Worm (Caenorhabditis elegans) whole organism, midembryonic: ENCODE results near the gene clec-187.

Experiments
- T22C8.4 ChIP-seq: fragments of 200-800 bp; sonication (Bioruptor generic); IDR thresholded peaks from 2 replicates; pipeline ENCODE4 v1.3.6; 2022; ENCODE audit warnings: missing genetic modification characterization, missing compliant biosample characterization
- cog-1 ChIP-seq: sonication (generic microtip); optimal IDR thresholded peaks from 2 replicates; lab custom pipeline; 2016; ENCODE audit warnings: missing genetic modification characterization, missing compliant biosample characterization
- flt-1 ChIP-seq: fragments of 200-800 bp; sonication (Bioruptor generic); IDR thresholded peaks from 2 replicates; pipeline ENCODE4 v1.3.6; 2022; ENCODE audit warnings: missing genetic modification characterization, missing compliant biosample characterization
- klf-2 ChIP-seq: fragments of 200-800 bp; sonication (Bioruptor generic); conservative IDR thresholded peaks from 2 replicates; pipeline ENCODE4 v1.3.6; 2022; ENCODE audit warnings: missing genetic modification reagents, missing genetic modification characterization, missing compliant biosample characterization
- med-1 ChIP-seq: sonication (generic microtip); optimal IDR thresholded peaks from 2 replicates; lab custom pipeline; 2017; ENCODE audit warnings: missing genetic modification characterization, mild to moderate bottlenecking, missing compliant biosample characterization, antibody characterized with exemption, missing genetic modification reagents; ENCODE audit not compliant: insufficient read depth
- ref-1 ChIP-seq: fragments of 200-800 bp; sonication (Bioruptor generic); conservative IDR thresholded peaks from 2 replicates; pipeline ENCODE4 v1.3.6; 2022; ENCODE audit warnings: missing genetic modification reagents, missing genetic modification characterization, missing compliant biosample characterization
- tab-1 ChIP-seq: fragments of 200-800 bp; sonication (Bioruptor generic); IDR thresholded peaks from 2 replicates; pipeline ENCODE4 v1.3.6; 2022; ENCODE audit warnings: missing genetic modification characterization, missing compliant biosample characterization
- ztf-23 ChIP-seq: fragments of 200-800 bp; sonication (Bioruptor generic); IDR thresholded peaks from 2 replicates; pipeline ENCODE4 v1.3.6; 2022; ENCODE audit warnings: missing genetic modification reagents, missing genetic modification characterization, missing compliant biosample characterization
- ztf-29 ChIP-seq: fragments of 200-800 bp; sonication (Bioruptor generic); IDR thresholded peaks from 2 replicates; pipeline ENCODE4 v1.3.6; 2022; ENCODE audit warnings: missing genetic modification reagents, missing genetic modification characterization, missing compliant biosample characterization

Gene clec-187

DNA sequence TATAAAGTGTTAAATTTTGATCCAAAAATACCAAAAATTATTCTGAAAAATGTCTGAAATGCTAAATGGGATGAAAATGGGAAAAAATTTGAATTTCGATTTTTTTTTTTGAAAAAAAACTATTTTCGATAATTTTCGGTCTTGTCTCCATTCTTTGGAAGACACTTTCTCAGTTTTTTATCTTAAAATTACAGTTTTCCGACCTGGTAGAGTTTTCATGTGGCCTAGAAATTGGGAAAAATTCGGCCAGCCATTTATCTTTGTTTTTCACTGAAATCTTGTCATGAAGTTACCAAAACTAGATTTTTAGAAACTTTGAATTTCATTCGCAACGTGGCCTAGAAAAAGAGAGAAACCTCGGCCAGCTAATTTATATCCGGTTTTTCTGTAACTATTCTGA is 30.4 kb downstream of the clec-187 start:
- TF ChIP-seq tab-1 (GFP tag; lab: Robert Waterston, UW) (no peak), cog-1 (tag; lab: Kevin White, UChicago) (no peak), T22C8.4 (no peak), med-1 (GFP tag; lab: Kevin White, UChicago) (no peak), ref-1 (GFP tag; lab: Robert Waterston, UW) (no peak)

DNA sequence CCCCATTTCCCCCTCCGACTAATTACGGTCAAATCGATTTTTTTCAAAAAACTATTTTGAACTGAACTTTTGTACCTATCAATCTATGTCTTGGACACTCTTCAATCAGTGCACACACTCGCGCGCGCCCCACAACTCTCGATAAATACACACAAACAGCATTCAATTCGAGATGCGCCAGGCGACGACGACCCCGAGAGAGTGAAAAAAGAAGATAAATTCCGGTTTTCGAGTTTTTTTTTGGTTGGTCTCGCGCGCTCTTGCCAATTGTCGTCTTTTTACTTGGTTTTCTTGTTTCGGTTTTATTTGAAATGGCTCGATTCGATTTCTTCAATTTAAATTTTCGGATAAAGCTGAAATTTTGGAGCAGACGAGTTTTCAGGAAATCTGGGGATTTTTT is 30.9 kb downstream of the clec-187 start:
- TF ChIP-seq tab-1 (GFP tag; lab: Robert Waterston, UW): no peak
- no peak for TF ChIP-seq ztf-29 (GFP tag; lab: Robert Waterston, UW)
- no peak for TF ChIP-seq med-1 (GFP tag; lab: Kevin White, UChicago)
- TF ChIP-seq cog-1 (tag; lab: Kevin White, UChicago): no peak
- no peak for TF ChIP-seq T22C8.4
- TF ChIP-seq ref-1 (GFP tag; lab: Robert Waterston, UW): no peak
- no peak for TF ChIP-seq klf-2 (GFP tag; lab: Robert Waterston, UW)
- TF ChIP-seq flt-1 (GFP tag; lab: Robert Waterston, UW): no peak
- TF ChIP-seq ztf-23 (GFP tag; lab: Robert Waterston, UW): no peak

DNA sequence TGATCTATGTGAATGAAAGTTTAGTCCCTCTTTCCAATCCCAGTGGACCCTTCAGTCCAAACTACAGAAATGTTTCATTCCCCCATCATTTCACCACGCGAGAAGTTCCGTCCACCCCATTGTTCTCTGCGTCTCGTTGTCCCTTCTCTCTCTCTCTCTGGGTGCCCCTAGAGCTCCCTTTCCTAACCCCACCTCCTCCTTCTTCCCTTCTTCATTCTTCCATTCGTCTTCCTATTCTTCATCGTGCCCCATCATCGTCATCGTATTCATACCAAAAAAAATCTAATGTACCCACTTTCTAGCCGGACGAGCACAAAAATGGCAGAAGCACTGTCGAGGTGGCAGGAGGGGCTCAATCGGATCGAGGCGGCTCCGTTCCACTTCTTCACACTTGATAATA is 35.1 kb downstream of the clec-187 start, which contains the start of gene M02B1.3:
Gene M02B1.3, plus strand, starts transcription at position 301 of the 400 bp plus-strand sequence.
- TF ChIP-seq ztf-23 (GFP tag; lab: Robert Waterston, UW) (no peak), cog-1 (tag; lab: Kevin White, UChicago) (no peak), ztf-29 (GFP tag; lab: Robert Waterston, UW) (no peak), T22C8.4 (no peak)

DNA sequence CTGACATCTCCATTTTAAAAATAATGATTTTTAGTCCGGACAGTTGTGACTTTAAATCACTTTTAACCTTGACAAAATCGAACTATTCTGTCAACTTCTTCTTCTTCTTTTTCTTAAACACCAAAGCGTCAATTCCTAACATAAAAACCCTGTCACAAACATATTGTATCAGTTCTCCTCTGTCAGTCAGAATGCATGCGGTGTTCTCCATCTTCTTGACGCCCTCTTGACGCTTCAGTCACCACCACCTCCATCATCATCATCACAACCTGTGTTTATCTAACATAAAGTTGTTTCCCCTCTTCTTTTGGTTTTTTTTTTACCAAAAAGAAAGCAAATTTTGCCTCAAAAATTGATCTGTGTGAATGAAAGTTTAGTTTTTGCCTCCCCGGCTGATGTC is 35.9 kb downstream of the clec-187 start:
- no peak for TF ChIP-seq ref-1 (GFP tag; lab: Robert Waterston, UW)
- TF ChIP-seq flt-1 (GFP tag; lab: Robert Waterston, UW): no peak
- TF ChIP-seq klf-2 (GFP tag; lab: Robert Waterston, UW): no peak
- no peak for TF ChIP-seq cog-1 (tag; lab: Kevin White, UChicago)
- TF ChIP-seq tab-1 (GFP tag; lab: Robert Waterston, UW): no peak
- TF ChIP-seq ztf-23 (GFP tag; lab: Robert Waterston, UW): no peak
- TF ChIP-seq med-1 (GFP tag; lab: Kevin White, UChicago): no peak
- TF ChIP-seq ztf-29 (GFP tag; lab: Robert Waterston, UW): no peak
- TF ChIP-seq T22C8.4: no peak

DNA sequence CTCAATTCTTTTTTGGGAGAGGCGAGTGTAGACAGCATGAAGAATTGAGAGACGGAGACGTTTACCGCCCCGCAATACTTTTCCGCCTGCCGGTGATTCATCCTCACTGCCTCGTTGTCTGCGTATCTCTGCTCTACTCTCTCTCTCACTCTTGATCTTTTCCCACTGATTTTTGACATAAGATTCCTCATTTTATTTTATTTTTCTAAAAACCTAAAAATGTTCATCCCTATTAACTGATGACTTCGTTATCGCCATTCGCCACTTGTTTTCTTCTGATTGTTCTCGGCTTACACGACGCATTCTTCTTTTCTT is 36.9 kb downstream of the clec-187 start:
- TF ChIP-seq ref-1 (GFP tag; lab: Robert Waterston, UW): no peak
- TF ChIP-seq T22C8.4: no peak
- no peak for TF ChIP-seq med-1 (GFP tag; lab: Kevin White, UChicago)
- no peak for TF ChIP-seq klf-2 (GFP tag; lab: Robert Waterston, UW)
- TF ChIP-seq ztf-29 (GFP tag; lab: Robert Waterston, UW): no peak
- no peak for TF ChIP-seq tab-1 (GFP tag; lab: Robert Waterston, UW)
- TF ChIP-seq flt-1 (GFP tag; lab: Robert Waterston, UW): no peak
- no peak for TF ChIP-seq ztf-23 (GFP tag; lab: Robert Waterston, UW)
- no peak for TF ChIP-seq cog-1 (tag; lab: Kevin White, UChicago)

DNA sequence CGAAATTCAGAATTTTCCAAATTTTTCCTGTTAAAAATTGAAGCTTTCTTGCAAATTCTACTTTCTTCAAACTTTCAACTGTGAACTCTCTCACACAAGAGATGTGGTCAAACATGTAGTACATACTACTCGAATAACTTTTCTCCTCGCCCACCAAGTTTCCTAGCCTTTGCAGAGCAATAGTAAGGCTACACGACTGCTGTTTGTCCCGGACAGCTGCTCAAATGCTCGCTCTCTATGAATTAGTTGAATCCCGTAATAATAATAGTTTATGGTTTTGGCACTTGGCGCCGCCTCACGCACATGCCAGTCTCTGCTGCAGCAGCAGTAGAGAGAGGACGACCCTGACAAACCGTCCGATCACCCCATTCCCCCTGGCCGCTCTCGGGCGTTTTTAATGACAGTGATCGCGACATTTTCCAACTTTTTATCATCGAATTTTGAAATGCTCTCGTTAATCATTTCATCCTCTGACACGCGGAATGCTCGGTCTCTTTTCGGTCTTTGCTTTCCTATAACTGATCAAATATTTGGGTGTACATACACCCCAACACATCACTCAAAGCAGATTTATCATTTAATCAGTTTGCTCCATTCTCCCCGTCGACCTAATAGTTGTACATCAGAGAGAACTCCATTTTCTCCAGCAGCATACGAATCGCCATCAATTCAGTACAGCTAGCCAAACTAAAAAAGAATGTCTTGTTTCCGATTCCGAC is 37.4 kb downstream of the clec-187 start:
- TF ChIP-seq ztf-23 (GFP tag; lab: Robert Waterston, UW): no peak
- no peak for TF ChIP-seq klf-2 (GFP tag; lab: Robert Waterston, UW)
- TF ChIP-seq tab-1 (GFP tag; lab: Robert Waterston, UW): no peak
- no peak for TF ChIP-seq flt-1 (GFP tag; lab: Robert Waterston, UW)
- no peak for TF ChIP-seq med-1 (GFP tag; lab: Kevin White, UChicago)
- TF ChIP-seq cog-1 (tag; lab: Kevin White, UChicago): no peak
- TF ChIP-seq ref-1 (GFP tag; lab: Robert Waterston, UW): no peak
- TF ChIP-seq T22C8.4: no peak
- no peak for TF ChIP-seq ztf-29 (GFP tag; lab: Robert Waterston, UW)

DNA sequence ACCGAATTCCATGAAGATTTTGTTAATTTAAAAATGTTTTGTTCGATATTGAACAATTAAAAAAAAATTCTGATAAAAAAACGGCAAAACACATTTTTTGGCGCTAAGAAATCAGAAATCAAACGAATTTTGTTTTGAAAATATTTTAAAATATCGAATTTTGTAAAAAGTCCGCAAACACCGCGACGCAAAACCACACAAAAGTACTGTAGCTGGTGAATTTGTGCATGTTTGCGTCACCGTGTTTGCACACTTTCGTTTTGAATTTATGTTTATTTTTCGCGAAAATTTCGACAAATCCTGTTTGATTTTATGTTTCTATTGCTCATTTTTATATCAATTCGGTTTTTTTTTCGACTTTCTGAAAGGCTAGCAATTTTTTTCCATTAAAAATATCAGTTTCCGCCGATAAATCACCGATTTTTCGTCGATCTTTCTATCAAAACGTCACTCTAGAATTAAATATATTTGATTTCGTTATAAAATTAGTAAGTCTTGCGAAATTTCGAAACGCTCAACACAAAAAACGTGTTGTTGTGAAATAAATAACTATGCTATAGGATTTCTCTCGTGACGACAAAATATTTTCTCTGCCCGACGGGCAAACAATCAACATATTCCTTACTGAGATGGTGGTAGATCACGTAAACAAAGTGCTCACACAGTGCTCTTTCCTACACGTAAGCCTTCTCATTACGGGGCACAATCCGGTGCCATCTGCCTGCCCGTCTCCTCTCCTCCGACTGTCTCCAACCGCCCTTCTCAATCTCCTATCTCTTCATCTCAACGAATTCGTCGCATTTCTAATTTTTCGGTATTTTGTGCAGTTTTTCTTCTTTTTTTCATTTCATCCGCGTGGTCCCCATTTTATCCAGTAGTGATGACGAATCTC is 39.4 kb downstream of the clec-187 start:
- no peak for TF ChIP-seq ref-1 (GFP tag; lab: Robert Waterston, UW)

DNA sequence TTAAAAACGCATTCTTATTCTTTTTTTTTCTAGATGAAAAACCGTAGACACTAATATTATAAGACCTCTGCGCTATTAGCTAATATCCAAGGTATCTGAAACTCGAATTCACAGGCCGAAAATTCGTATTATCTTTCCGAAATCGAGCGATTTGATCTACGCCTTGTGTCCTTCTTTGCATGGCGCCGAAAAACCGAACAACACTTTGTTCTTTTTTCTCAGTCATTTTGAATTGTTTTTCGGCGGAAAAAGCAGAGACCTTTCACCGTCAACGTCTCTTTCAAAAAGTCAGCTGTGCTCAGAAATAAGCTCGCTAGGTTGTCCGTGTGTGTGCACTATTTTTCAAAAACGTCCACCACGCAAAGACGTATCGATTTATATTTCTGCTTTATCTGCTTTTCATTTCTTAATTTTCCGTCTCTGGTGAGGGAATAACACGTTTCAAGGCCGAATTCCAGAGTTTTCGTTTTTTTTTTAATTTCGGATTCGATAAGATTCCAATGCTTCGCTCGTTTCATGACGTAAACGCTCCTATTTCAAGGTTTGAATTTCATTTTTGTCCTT is 40.4 kb downstream of the clec-187 start:
- no peak for TF ChIP-seq ztf-23 (GFP tag; lab: Robert Waterston, UW)
- no peak for TF ChIP-seq cog-1 (tag; lab: Kevin White, UChicago)
- TF ChIP-seq tab-1 (GFP tag; lab: Robert Waterston, UW): no peak
- no peak for TF ChIP-seq klf-2 (GFP tag; lab: Robert Waterston, UW)
- TF ChIP-seq ztf-29 (GFP tag; lab: Robert Waterston, UW): no peak
- TF ChIP-seq ref-1 (GFP tag; lab: Robert Waterston, UW): no peak
- TF ChIP-seq med-1 (GFP tag; lab: Kevin White, UChicago): no peak
- TF ChIP-seq flt-1 (GFP tag; lab: Robert Waterston, UW): no peak
- TF ChIP-seq T22C8.4: no peak

DNA sequence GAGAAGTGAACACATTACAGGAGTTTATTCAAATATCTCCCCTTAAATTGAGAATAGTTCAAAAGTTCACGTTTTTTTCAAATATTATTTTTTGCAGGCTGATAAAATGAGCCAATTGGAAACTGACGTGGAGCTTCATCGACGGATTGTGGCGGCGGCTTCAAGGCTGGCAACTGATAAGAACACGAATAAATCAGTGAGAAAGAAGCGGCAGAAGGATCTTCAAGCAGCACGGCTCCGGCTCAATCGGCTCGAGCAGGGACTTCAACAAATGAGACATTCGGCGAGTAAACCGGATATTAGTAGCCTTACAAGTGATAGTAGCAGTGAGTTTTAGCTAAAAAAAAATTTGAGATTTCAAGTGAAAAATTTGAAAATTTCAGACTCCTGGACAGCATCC is 46.0 kb downstream of the clec-187 start, which contains the start of gene M02B1.4:
Gene M02B1.4, minus strand, starts transcription at position 9 of the 400 bp plus-strand sequence.
- no peak for TF ChIP-seq med-1 (GFP tag; lab: Kevin White, UChicago)
- no peak for TF ChIP-seq cog-1 (tag; lab: Kevin White, UChicago)
- no peak for TF ChIP-seq flt-1 (GFP tag; lab: Robert Waterston, UW)
- no peak for TF ChIP-seq klf-2 (GFP tag; lab: Robert Waterston, UW)
- TF ChIP-seq T22C8.4: no peak
- no peak for TF ChIP-seq tab-1 (GFP tag; lab: Robert Waterston, UW)
- no peak for TF ChIP-seq ztf-29 (GFP tag; lab: Robert Waterston, UW)
- no peak for TF ChIP-seq ztf-23 (GFP tag; lab: Robert Waterston, UW)
- TF ChIP-seq ref-1 (GFP tag; lab: Robert Waterston, UW): no peak
